Fruit fly (Drosophila melanogaster) whole organism, pupa: ENCODE measurements around the gene Vajk1.

Experiments used
- CG10348 ChIP-seq: fragments of 200-800 bp; sonication (Bioruptor generic); IDR thresholded peaks from 2 replicates; pipeline ENCODE4 v1.3.6; 2022; ENCODE audit warnings: missing biosample characterization, missing genetic modification characterization
- CG12605 ChIP-seq: fragments of 200-800 bp; sonication (Bioruptor generic); IDR thresholded peaks from 2 replicates; pipeline ENCODE4 v1.3.6; 2022; ENCODE audit warnings: missing biosample characterization, missing genetic modification characterization
- CG13204 ChIP-seq: fragments of 200-800 bp; sonication (Bioruptor generic); optimal IDR thresholded peaks from 2 replicates; lab custom pipeline; 2018; ENCODE audit warnings: missing biosample characterization, mild to moderate bottlenecking, missing genetic modification characterization, moderate library complexity
- CG14655 ChIP-seq: fragments of 200-800 bp; sonication (Bioruptor generic); optimal IDR thresholded peaks from 3 replicates; lab custom pipeline; 2017; ENCODE audit warnings: mild to moderate bottlenecking, missing biosample characterization, missing genetic modification reagents, missing genetic modification characterization
- CG15710 ChIP-seq: fragments of 200-800 bp; sonication (Bioruptor generic); optimal IDR thresholded peaks from 2 replicates; lab custom pipeline; 2018; ENCODE audit warnings: missing biosample characterization, mild to moderate bottlenecking, missing genetic modification characterization, moderate library complexity
- CG17806 ChIP-seq: fragments of 200-800 bp; sonication (Bioruptor generic); optimal IDR thresholded peaks from 2 replicates; lab custom pipeline; 2018; ENCODE audit warnings: missing biosample characterization, mild to moderate bottlenecking, missing genetic modification characterization, moderate library complexity
- CG32121 ChIP-seq: fragments of 200-800 bp; sonication (Bioruptor generic); IDR thresholded peaks from 2 replicates; pipeline ENCODE4 v1.3.6; 2022; ENCODE audit warnings: missing biosample characterization, missing genetic modification characterization
- CG34367 ChIP-seq: fragments of 200-800 bp; sonication (Bioruptor generic); optimal IDR thresholded peaks from 2 replicates; lab custom pipeline; 2018; ENCODE audit warnings: missing biosample characterization, mild to moderate bottlenecking, missing genetic modification characterization
- CG4496 ChIP-seq: fragments of 200-800 bp; sonication (Bioruptor generic); IDR thresholded peaks from 3 replicates; pipeline ENCODE4 v1.3.6; 2022; ENCODE audit warnings: missing biosample characterization, missing genetic modification characterization
- CG8159 ChIP-seq: fragments of 200-800 bp; sonication (Bioruptor generic); optimal IDR thresholded peaks from 3 replicates; lab custom pipeline; 2018; ENCODE audit warnings: missing biosample characterization, mild to moderate bottlenecking, missing genetic modification characterization, moderate library complexity
- CG8301 ChIP-seq: fragments of 200-800 bp; sonication (Bioruptor generic); optimal IDR thresholded peaks from 2 replicates; lab custom pipeline; 2018; ENCODE audit warnings: missing biosample characterization, mild to moderate bottlenecking, missing genetic modification characterization
- CG9948 ChIP-seq: fragments of 200-800 bp; sonication (Bioruptor generic); optimal IDR thresholded peaks from 2 replicates; lab custom pipeline; 2018; ENCODE audit warnings: missing biosample characterization, mild to moderate bottlenecking, missing genetic modification characterization, moderate library complexity
- D1 ChIP-seq: fragments of 200-800 bp; sonication (Bioruptor generic); optimal IDR thresholded peaks from 2 replicates; lab custom pipeline; 2018; ENCODE audit warnings: missing biosample characterization, mild to moderate bottlenecking, missing genetic modification characterization, moderate library complexity
- EcR ChIP-seq: fragments of 200-800 bp; sonication (Bioruptor generic); optimal IDR thresholded peaks from 3 replicates; lab custom pipeline; 2019; ENCODE audit warnings: missing biosample characterization, missing genetic modification characterization, mild to moderate bottlenecking, moderate library complexity, missing genetic modification reagents
- Ets98B ChIP-seq: fragments of 200-800 bp; sonication (Bioruptor generic); IDR thresholded peaks from 2 replicates; pipeline ENCODE4 v1.3.6; 2022; ENCODE audit warnings: missing biosample characterization, missing genetic modification characterization
- Pif1A ChIP-seq: fragments of 200-800 bp; sonication (Bioruptor generic); optimal IDR thresholded peaks from 3 replicates; lab custom pipeline; 2016; ENCODE audit warnings: missing biosample characterization, missing genetic modification characterization
- Pif1B ChIP-seq: fragments of 200-800 bp; sonication (Bioruptor generic); optimal IDR thresholded peaks from 3 replicates; lab custom pipeline; 2016; ENCODE audit warnings: missing biosample characterization, missing genetic modification characterization
- Snoo ChIP-seq: fragments of 200-800 bp; sonication (Bioruptor generic); optimal IDR thresholded peaks from 3 replicates; lab custom pipeline; 2017; ENCODE audit warnings: missing biosample characterization, mild to moderate bottlenecking, missing genetic modification characterization, inconsistent platforms
- fd96Ca ChIP-seq: fragments of 200-800 bp; sonication (Bioruptor generic); IDR thresholded peaks from 3 replicates; pipeline ENCODE4 v1.3.6; 2022; ENCODE audit warnings: missing biosample characterization, missing genetic modification characterization
- gl ChIP-seq: fragments of 200-800 bp; sonication (Bioruptor generic); optimal IDR thresholded peaks from 2 replicates; lab custom pipeline; 2018; ENCODE audit warnings: missing biosample characterization, mild to moderate bottlenecking, missing genetic modification characterization
- rn ChIP-seq: fragments of 200-800 bp; sonication (Bioruptor generic); IDR thresholded peaks from 2 replicates; pipeline ENCODE4 v1.3.6; 2022; ENCODE audit warnings: missing biosample characterization, missing genetic modification characterization

Gene Vajk1

DNA sequence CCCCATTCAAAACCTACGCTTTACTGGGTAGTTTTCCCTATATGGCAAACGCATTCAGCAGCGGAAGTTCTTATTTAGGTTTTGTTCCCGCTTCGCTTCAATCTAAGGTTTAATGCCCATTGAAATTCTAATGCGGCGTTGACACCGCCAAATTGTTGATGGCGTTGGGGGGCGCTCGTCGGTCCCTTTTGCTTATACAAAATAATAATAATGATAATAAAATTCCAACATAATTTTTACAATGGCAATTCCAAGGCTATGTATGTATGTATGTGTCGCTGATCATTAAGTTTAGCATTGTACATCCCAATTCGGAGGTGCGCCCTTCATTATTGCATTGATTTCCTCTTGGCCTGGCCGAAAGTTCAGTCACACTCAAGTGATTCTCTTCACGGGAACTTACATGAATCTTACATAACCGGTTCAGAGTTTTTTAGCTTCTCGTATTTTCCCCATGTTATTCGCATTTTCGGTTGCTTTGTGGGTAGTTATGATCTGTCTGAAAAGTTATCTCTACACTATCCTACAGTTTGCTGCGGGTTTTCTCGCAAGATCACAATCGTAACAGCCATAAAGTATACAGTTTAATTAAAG lies 39.2 kb downstream of the Vajk1 start:
- TF ChIP-seq CG13204 (no peak), EcR (GFP tag; lab: Kevin White, UChicago) (peak; percentile 55)

DNA sequence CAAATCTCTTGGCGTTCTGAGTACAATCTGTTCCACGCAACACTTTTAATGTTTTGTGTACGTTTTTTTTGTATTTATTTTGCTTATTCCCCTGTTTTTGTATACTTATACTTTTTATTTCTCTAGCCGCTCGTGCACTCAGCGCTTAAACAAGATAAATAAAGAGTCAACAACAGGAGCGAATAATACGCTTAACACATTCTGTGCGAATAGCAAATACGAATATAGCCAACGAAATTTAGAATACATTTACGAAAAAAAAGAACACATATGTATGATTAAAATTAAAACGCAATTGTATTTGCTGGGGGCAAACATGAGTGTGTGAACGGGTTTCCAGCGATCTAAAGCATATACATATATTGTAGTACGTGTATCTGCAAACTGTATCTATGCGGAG lies 41.4 kb downstream of the Vajk1 start:
- TF ChIP-seq Pif1A (peak; percentile 0), D1 (tag; lab: Kevin White, UChicago) (no peak)

- TF ChIP-seq Snoo (tag; lab: Kevin White, UChicago) (no peak), Pif1B (GFP tag; lab: Kevin White, UChicago) (no peak), fd96Ca (GFP tag; lab: Robert Waterston, UW) (0 out of 3 replicates have a peak, but pooled peaks have one; percentile 33)
Observed at dm6 chr2L:13881387-13881902, 41.9 kb downstream of the Vajk1 start.

- TF ChIP-seq Snoo (tag; lab: Kevin White, UChicago) (peak; percentile 0), Pif1A (no peak), CG4496 (GFP tag; lab: Robert Waterston, UW) (peak; percentile 72), CG8301 (tag; lab: Kevin White, UChicago) (no peak), CG14655 (GFP tag; lab: Kevin White, UChicago) (no peak), CG13204 (no peak), EcR (GFP tag; lab: Kevin White, UChicago) (peak; percentile 25), Pif1B (GFP tag; lab: Kevin White, UChicago) (no peak), CG17806 (tag; lab: Kevin White, UChicago) (no peak), CG10348 (GFP tag; lab: Robert Waterston, UW) (no peak), D1 (tag; lab: Kevin White, UChicago) (peak; percentile 15), fd96Ca (GFP tag; lab: Robert Waterston, UW) (peak; percentile 13; the same call in 1 of the 3 replicates), CG9948 (tag; lab: Kevin White, UChicago) (no peak), Ets98B (GFP tag; lab: Robert Waterston, UW) (peak; percentile 52), CG34367 (tag; lab: Kevin White, UChicago) (no peak)
Observed at dm6 chr2L:13878801-13879200, 44.6 kb downstream of the Vajk1 start.

- TF ChIP-seq fd96Ca (GFP tag; lab: Robert Waterston, UW) (no peak), rn (GFP tag; lab: Robert Waterston, UW) (no peak), gl (no peak), CG12605 (no peak), Pif1B (GFP tag; lab: Kevin White, UChicago) (no peak), CG10348 (GFP tag; lab: Robert Waterston, UW) (no peak), Pif1A (no peak), Ets98B (GFP tag; lab: Robert Waterston, UW) (no peak), CG17806 (tag; lab: Kevin White, UChicago) (no peak), CG13204 (no peak), CG8301 (tag; lab: Kevin White, UChicago) (no peak), Snoo (tag; lab: Kevin White, UChicago) (no peak), EcR (GFP tag; lab: Kevin White, UChicago) (no peak), CG8159 (tag; lab: Kevin White, UChicago) (no peak), CG32121 (no peak), CG4496 (GFP tag; lab: Robert Waterston, UW) (no peak), CG9948 (tag; lab: Kevin White, UChicago) (no peak), CG15710 (no peak)
Observed at dm6 chr2L:13877934-13878580, 45.3 kb downstream of the Vajk1 start.

DNA sequence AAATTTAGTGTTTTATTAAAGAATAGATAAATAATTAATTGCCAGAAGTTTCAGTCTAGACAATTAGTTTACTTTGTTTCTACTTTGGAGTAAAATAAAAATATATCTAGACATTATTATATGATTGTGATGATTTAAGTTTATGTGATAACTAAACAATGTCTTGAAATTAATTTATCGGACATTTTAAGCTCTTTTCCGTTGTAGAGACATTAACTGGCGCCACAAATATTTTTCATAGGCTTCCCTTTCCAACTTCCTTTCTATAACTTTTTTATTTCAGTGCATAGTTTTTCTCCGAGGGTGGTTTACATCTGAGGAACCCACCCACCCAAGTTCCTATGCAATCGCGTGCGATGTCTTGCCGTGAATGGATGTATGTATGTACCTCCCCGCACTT lies 46.7 kb downstream of the Vajk1 start:
- no peak for TF ChIP-seq EcR (GFP tag; lab: Kevin White, UChicago)

DNA sequence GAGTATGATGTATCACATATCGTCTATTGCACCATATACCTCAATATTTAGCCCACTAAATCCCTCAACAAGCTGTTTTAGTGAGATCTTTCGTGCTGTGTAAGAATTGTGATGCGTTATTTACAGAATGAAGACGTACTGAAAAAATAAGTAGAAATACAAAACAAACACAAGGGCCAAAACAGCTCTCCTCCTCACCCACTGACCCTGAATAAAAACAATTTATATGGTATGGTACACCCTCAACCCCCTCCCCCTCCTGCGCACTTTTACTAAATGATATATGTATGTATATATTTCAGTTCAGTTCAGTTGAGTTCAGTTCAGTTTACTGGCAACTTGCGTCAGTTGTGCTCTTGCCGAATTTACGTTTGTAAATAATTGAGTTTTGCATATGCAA lies 50.2 kb downstream of the Vajk1 start:
- TF ChIP-seq fd96Ca (GFP tag; lab: Robert Waterston, UW) (no peak), gl (no peak), Snoo (tag; lab: Kevin White, UChicago) (no peak), CG10348 (GFP tag; lab: Robert Waterston, UW) (no peak), EcR (GFP tag; lab: Kevin White, UChicago) (no peak), CG8301 (tag; lab: Kevin White, UChicago) (no peak), CG13204 (no peak), CG4496 (GFP tag; lab: Robert Waterston, UW) (no peak), CG17806 (tag; lab: Kevin White, UChicago) (no peak), CG32121 (no peak), CG34367 (tag; lab: Kevin White, UChicago) (no peak), rn (GFP tag; lab: Robert Waterston, UW) (no peak), CG12605 (no peak), CG15710 (no peak)
